Fruit fly (Drosophila melanogaster) whole organism, embryonic: ENCODE measurements around the gene Polr3A.
A peak's percentile ranks its signal among the peaks of the same experiment; 100 is the strongest.

Source experiments
- B-H1 ChIP-seq: fragments of 200-800 bp; sonication (Bioruptor generic); IDR thresholded peaks from 3 replicates; pipeline ENCODE4 v1.3.6; 2022; ENCODE audit warnings: missing biosample characterization, missing genetic modification characterization
- C15 ChIP-seq: fragments of 200-800 bp; sonication (Bioruptor generic); IDR thresholded peaks from 3 replicates; pipeline ENCODE4 v1.3.6; 2022; ENCODE audit warnings: missing biosample characterization, missing genetic modification characterization
- CG10654 ChIP-seq: fragments of 200-800 bp; sonication (Bioruptor generic); optimal IDR thresholded peaks from 2 replicates; lab custom pipeline; 2016; ENCODE audit warnings: missing biosample characterization, missing genetic modification characterization
- CG12769 ChIP-seq: fragments of 200-800 bp; sonication (Bioruptor generic); optimal IDR thresholded peaks from 2 replicates; lab custom pipeline; 2019; ENCODE audit warnings: missing biosample characterization, mild to moderate bottlenecking, missing genetic modification characterization, moderate library complexity
- CG3065 ChIP-seq: fragments of 200-800 bp; sonication (Bioruptor generic); optimal IDR thresholded peaks from 2 replicates; lab custom pipeline; 2016; ENCODE audit warnings: missing biosample characterization, missing genetic modification characterization
- CG31388 ChIP-seq: fragments of 200-800 bp; sonication (Bioruptor generic); optimal IDR thresholded peaks from 2 replicates; lab custom pipeline; 2016; ENCODE audit warnings: missing biosample characterization, missing genetic modification characterization
- CG33557 ChIP-seq: fragments of 200-800 bp; sonication (Bioruptor generic); optimal IDR thresholded peaks from 2 replicates; lab custom pipeline; 2019; ENCODE audit warnings: missing biosample characterization, mild to moderate bottlenecking, missing genetic modification characterization, moderate library complexity
- CG42726 ChIP-seq: fragments of 200-800 bp; sonication (Bioruptor generic); IDR thresholded peaks from 2 replicates; pipeline ENCODE4 v1.3.6; 2022; ENCODE audit warnings: missing biosample characterization, missing genetic modification characterization; ENCODE audit not compliant: partially characterized antibody
- CG4328 ChIP-seq: fragments of 200-800 bp; sonication (Bioruptor generic); optimal IDR thresholded peaks from 3 replicates; lab custom pipeline; 2017; ENCODE audit warnings: missing biosample characterization, missing genetic modification reagents, missing genetic modification characterization
- CG4617 ChIP-seq: fragments of 200-800 bp; sonication (Bioruptor generic); optimal IDR thresholded peaks from 3 replicates; lab custom pipeline; 2016; ENCODE audit warnings: missing biosample characterization, missing genetic modification characterization, borderline replicate concordance
- CG7556 ChIP-seq: fragments of 200-800 bp; sonication (Bioruptor generic); optimal IDR thresholded peaks from 2 replicates; lab custom pipeline; 2017; ENCODE audit warnings: missing biosample characterization, mild to moderate bottlenecking, missing genetic modification characterization
- CG7963 ChIP-seq: fragments of 200-800 bp; sonication (Bioruptor generic); IDR thresholded peaks from 3 replicates; pipeline ENCODE4 v1.3.6; 2022; ENCODE audit warnings: missing biosample characterization, missing genetic modification characterization; ENCODE audit not compliant: partially characterized antibody
- CG8944 ChIP-seq: fragments of 200-800 bp; sonication (Bioruptor generic); optimal IDR thresholded peaks from 3 replicates; lab custom pipeline; 2016; ENCODE audit warnings: missing biosample characterization, missing genetic modification characterization
- Dad ChIP-seq: fragments of 200-800 bp; sonication (Bioruptor generic); optimal IDR thresholded peaks from 3 replicates; lab custom pipeline; 2016; ENCODE audit warnings: missing biosample characterization, missing genetic modification characterization
- ERR ChIP-seq: fragments of 200-800 bp; sonication (Bioruptor generic); optimal IDR thresholded peaks from 2 replicates; lab custom pipeline; 2016; ENCODE audit warnings: missing biosample characterization, missing genetic modification characterization
- Eip74EF ChIP-seq, 2 experiments: fragments of 200-800 bp in 1 of 2; fragments of >200 bp in 1 of 2; sonication (Bioruptor generic) in 1 of 2; optimal IDR thresholded peaks; 2 replicates each; lab custom pipeline; 2017 to 2019; ENCODE audit warnings: missing biosample characterization in 2 of 2, missing genetic modification characterization in 2 of 2, mild to moderate bottlenecking in 1 of 2, moderate library complexity in 1 of 2
- Ets97D ChIP-seq: fragments of 200-800 bp; sonication (Bioruptor generic); optimal IDR thresholded peaks from 3 replicates; lab custom pipeline; 2016; ENCODE audit warnings: missing biosample characterization, missing genetic modification characterization
- Fer3 ChIP-seq: fragments of 200-800 bp; sonication (Bioruptor generic); optimal IDR thresholded peaks from 2 replicates; lab custom pipeline; 2018; ENCODE audit warnings: missing biosample characterization, mild to moderate bottlenecking, missing genetic modification characterization, moderate library complexity
- Hr39 ChIP-seq: fragments of >200 bp; optimal IDR thresholded peaks from 2 replicates; lab custom pipeline; 2017
- MTF-1 ChIP-seq: fragments of 200-800 bp; sonication (Bioruptor generic); optimal IDR thresholded peaks from 2 replicates; lab custom pipeline; 2018; ENCODE audit warnings: missing biosample characterization, mild to moderate bottlenecking, missing genetic modification characterization, borderline replicate concordance
- Rfx ChIP-seq: fragments of 200-800 bp; sonication (Bioruptor generic); IDR thresholded peaks from 2 replicates; pipeline ENCODE4 v1.3.6; 2022; ENCODE audit warnings: missing biosample characterization, missing genetic modification characterization
- Stat92E ChIP-seq, 3 experiments: fragments of >200 bp in 2 of 3; fragments of 200-800 bp in 1 of 3; sonication (Bioruptor generic) in 1 of 3; optimal IDR thresholded peaks; 2 replicates each; lab custom pipeline; 2017 to 2019; ENCODE audit warnings: missing biosample characterization in 3 of 3, missing genetic modification characterization in 3 of 3, mild to moderate bottlenecking in 1 of 3, moderate library complexity in 1 of 3
- Taf1 ChIP-seq: fragments of 200-800 bp; sonication (Bioruptor generic); IDR thresholded peaks from 2 replicates; pipeline ENCODE4 v1.3.6; 2022; ENCODE audit warnings: missing biosample characterization, missing genetic modification characterization
- Usf ChIP-seq: fragments of 200-800 bp; sonication (Bioruptor generic); optimal IDR thresholded peaks from 2 replicates; lab custom pipeline; 2017; ENCODE audit warnings: missing genotype, missing biosample characterization, missing genetic modification characterization
- Xbp1 ChIP-seq: fragments of 200-800 bp; sonication (Bioruptor generic); optimal IDR thresholded peaks from 3 replicates; lab custom pipeline; 2016; ENCODE audit warnings: missing biosample characterization, mild to moderate bottlenecking, missing genetic modification characterization
- ci ChIP-seq: fragments of 200-800 bp; sonication (Bioruptor generic); IDR thresholded peaks from 3 replicates; pipeline ENCODE4 v1.3.6; 2022; ENCODE audit warnings: missing biosample characterization, missing genetic modification characterization
- da ChIP-seq: fragments of 200-800 bp; sonication (Bioruptor generic); optimal IDR thresholded peaks from 2 replicates; lab custom pipeline; 2016; ENCODE audit warnings: missing biosample characterization, missing genetic modification characterization
- dan ChIP-seq: fragments of 200-800 bp; sonication (Bioruptor generic); IDR thresholded peaks from 2 replicates; pipeline ENCODE4 v1.3.6; 2022; ENCODE audit warnings: missing biosample characterization, missing genetic modification characterization
- danr ChIP-seq: fragments of 200-800 bp; sonication (Bioruptor generic); IDR thresholded peaks from 2 replicates; pipeline ENCODE4 v1.3.6; 2022; ENCODE audit warnings: missing biosample characterization, missing genetic modification characterization
- dati ChIP-seq: fragments of 200-800 bp; sonication (Bioruptor generic); IDR thresholded peaks from 2 replicates; pipeline ENCODE4 v1.3.6; 2022; ENCODE audit warnings: missing biosample characterization, missing genetic modification characterization
- disco-r ChIP-seq: fragments of 200-800 bp; sonication (Bioruptor generic); optimal IDR thresholded peaks from 2 replicates; lab custom pipeline; 2016; ENCODE audit warnings: missing biosample characterization, missing genetic modification characterization
- dysf ChIP-seq: fragments of 200-800 bp; sonication (Bioruptor generic); IDR thresholded peaks from 3 replicates; pipeline ENCODE4 v1.3.6; 2022; ENCODE audit warnings: missing biosample characterization, missing genetic modification characterization
- fd102C ChIP-seq: fragments of 200-800 bp; sonication (Bioruptor generic); optimal IDR thresholded peaks from 2 replicates; lab custom pipeline; 2018; ENCODE audit warnings: missing biosample characterization, mild to moderate bottlenecking, missing genetic modification characterization, moderate library complexity
- gem ChIP-seq: fragments of 200-800 bp; sonication (Bioruptor generic); optimal IDR thresholded peaks from 2 replicates; lab custom pipeline; 2019; ENCODE audit warnings: missing biosample characterization, mild to moderate bottlenecking, missing genetic modification characterization, moderate library complexity
- gt ChIP-seq: fragments of 200-800 bp; sonication (Bioruptor generic); IDR thresholded peaks from 2 replicates; pipeline ENCODE4 v1.3.6; 2022; ENCODE audit warnings: missing biosample characterization, missing genetic modification characterization
- inv ChIP-seq: fragments of 200-800 bp; sonication (Bioruptor generic); IDR thresholded peaks from 2 replicates; pipeline ENCODE4 v1.3.6; 2022; ENCODE audit warnings: missing biosample characterization, missing genetic modification characterization; ENCODE audit not compliant: partially characterized antibody
- mld ChIP-seq: fragments of 200-800 bp; sonication (Bioruptor generic); IDR thresholded peaks from 3 replicates; pipeline ENCODE4 v1.3.6; 2022; ENCODE audit warnings: missing biosample characterization, missing genetic modification characterization; ENCODE audit not compliant: partially characterized antibody
- nau ChIP-seq: fragments of 200-800 bp; sonication (Bioruptor generic); optimal IDR thresholded peaks from 3 replicates; lab custom pipeline; 2017; ENCODE audit warnings: missing biosample characterization, mild to moderate bottlenecking, missing genetic modification characterization, missing genetic modification reagents
- nerfin-2 ChIP-seq: fragments of 200-800 bp; sonication (Bioruptor generic); IDR thresholded peaks from 2 replicates; pipeline ENCODE4 v1.3.6; 2022; ENCODE audit warnings: missing biosample characterization, missing genetic modification characterization; ENCODE audit not compliant: partially characterized antibody
- oc ChIP-seq: fragments of 200-800 bp; sonication (Bioruptor generic); optimal IDR thresholded peaks from 2 replicates; lab custom pipeline; 2018; ENCODE audit warnings: missing biosample characterization, mild to moderate bottlenecking, missing genetic modification characterization, moderate library complexity
- odd ChIP-seq: fragments of 200-800 bp; sonication (Bioruptor generic); optimal IDR thresholded peaks from 2 replicates; lab custom pipeline; 2017; ENCODE audit warnings: missing biosample characterization, mild to moderate bottlenecking, missing genetic modification characterization
- onecut ChIP-seq: fragments of 200-800 bp; sonication (Bioruptor generic); IDR thresholded peaks from 2 replicates; pipeline ENCODE4 v1.3.6; 2022; ENCODE audit warnings: missing biosample characterization, missing genetic modification characterization
- sens ChIP-seq: fragments of 200-800 bp; sonication (Bioruptor generic); peaks from one replicate; lab custom pipeline; 2016; ENCODE audit warnings: missing biosample characterization, missing genetic modification characterization
- shn ChIP-seq: fragments of 200-800 bp; sonication (Bioruptor generic); optimal IDR thresholded peaks from 3 replicates; lab custom pipeline; 2016; ENCODE audit warnings: missing biosample characterization, missing genetic modification characterization
- slp2 ChIP-seq: fragments of 200-800 bp; sonication (Bioruptor generic); optimal IDR thresholded peaks from 2 replicates; lab custom pipeline; 2016; ENCODE audit warnings: missing biosample characterization, missing genetic modification characterization
- stwl ChIP-seq: fragments of 200-800 bp; sonication (Bioruptor generic); optimal IDR thresholded peaks from 3 replicates; lab custom pipeline; 2018; ENCODE audit warnings: missing biosample characterization, mild to moderate bottlenecking, missing genetic modification characterization, moderate library complexity
- tll ChIP-seq, 2 experiments: fragments of 200-800 bp in 1 of 2; fragments of >200 bp in 1 of 2; sonication (Bioruptor generic) in 1 of 2; optimal IDR thresholded peaks; 2 replicates each; lab custom pipeline; 2017 to 2019; ENCODE audit warnings: missing biosample characterization in 2 of 2, missing genetic modification characterization in 2 of 2, mild to moderate bottlenecking in 1 of 2, moderate library complexity in 1 of 2
- trem ChIP-seq: fragments of 200-800 bp; optimal IDR thresholded peaks from 3 replicates; lab custom pipeline; 2019; ENCODE audit warnings: missing biosample characterization, mild to moderate bottlenecking, missing genetic modification characterization, moderate library complexity
- ttk ChIP-seq: fragments of 200-800 bp; sonication (Bioruptor generic); IDR thresholded peaks from 2 replicates; pipeline ENCODE4 v2.1.2; 2022; ENCODE audit warnings: missing biosample characterization, missing genetic modification characterization

The Polr3A gene

dm6 chrX:15785429-15786239 lies 22.9 kb downstream of the Polr3A start, which contains the start of the genes Paf-AHalpha and mRpS30 (continued):
- TF ChIP-seq Hr39 (lab: Kevin White, UChicago) (no peak), B-H1 (GFP tag; lab: Robert Waterston, UW) (no peak), tll (GFP tag; optimal IDR thresholded peaks at IDR 0.05; lab: Kevin White, UChicago) (peak in 1 of 2 experiments; percentile 61), CG7963 (GFP tag; lab: Robert Waterston, UW) (no peak), ttk (GFP tag; lab: Robert Waterston, UW) (no peak), ci (GFP tag; lab: Robert Waterston, UW) (no peak), nerfin-2 (GFP tag; lab: Robert Waterston, UW) (no peak), slp2 (GFP tag; lab: Kevin White, UChicago) (no peak), CG12769 (tag; lab: Kevin White, UChicago) (no peak), oc (tag; lab: Kevin White, UChicago) (no peak), danr (GFP tag; lab: Robert Waterston, UW) (no peak), CG4617 (GFP tag; lab: Kevin White, UChicago) (peak; percentile 61), mld (GFP tag; lab: Robert Waterston, UW) (no peak), Usf (GFP tag; lab: Kevin White, UChicago) (no peak), Taf1 (GFP tag; lab: Robert Waterston, UW) (no peak), CG3065 (no peak), odd (GFP tag; lab: Kevin White, UChicago) (no peak), fd102C (GFP tag; lab: Kevin White, UChicago) (no peak), CG8944 (no peak), trem (tag; lab: Kevin White, UChicago) (no peak), Stat92E (GFP tag; optimal IDR thresholded peaks at IDR 0.05; lab: Kevin White, UChicago) (no peak), CG7556 (GFP tag; lab: Kevin White, UChicago) (no peak), CG4328 (GFP tag; lab: Kevin White, UChicago) (no peak), Rfx (GFP tag; lab: Robert Waterston, UW) (peak; percentile 40; the same call in 1 of the 2 replicates), Xbp1 (no peak), CG42726 (GFP tag; lab: Robert Waterston, UW) (no peak), Eip74EF (GFP tag; optimal IDR thresholded peaks at IDR 0.05; lab: Kevin White, UChicago) (no peak), CG33557 (GFP tag; lab: Kevin White, UChicago) (no peak), dan (no peak), ERR (no peak), onecut (GFP tag; lab: Robert Waterston, UW) (no peak), C15 (GFP tag; lab: Robert Waterston, UW) (no peak), disco-r (no peak), dati (GFP tag; lab: Robert Waterston, UW) (no peak), CG10654 (GFP tag; lab: Kevin White, UChicago) (no peak), nau (GFP tag; lab: Kevin White, UChicago) (no peak), inv (GFP tag; lab: Robert Waterston, UW) (no peak), Ets97D (GFP tag; lab: Kevin White, UChicago) (peak; percentile 53), Dad (GFP tag; lab: Kevin White, UChicago) (no peak), MTF-1 (GFP tag; lab: Kevin White, UChicago) (no peak), sens (GFP tag; lab: Kevin White, UChicago) (peak; percentile 72), stwl (peak; percentile 9), gem (tag; lab: Kevin White, UChicago) (no peak), gt (no peak), CG31388 (no peak), da (GFP tag; lab: Kevin White, UChicago) (no peak), dysf (GFP tag; lab: Robert Waterston, UW) (no peak), shn (GFP tag; lab: Kevin White, UChicago) (no peak), Fer3 (no peak)
